Fruit fly (Drosophila melanogaster): Measurements from ENCODE around the gene kmr.

Gene kmr

DNA sequence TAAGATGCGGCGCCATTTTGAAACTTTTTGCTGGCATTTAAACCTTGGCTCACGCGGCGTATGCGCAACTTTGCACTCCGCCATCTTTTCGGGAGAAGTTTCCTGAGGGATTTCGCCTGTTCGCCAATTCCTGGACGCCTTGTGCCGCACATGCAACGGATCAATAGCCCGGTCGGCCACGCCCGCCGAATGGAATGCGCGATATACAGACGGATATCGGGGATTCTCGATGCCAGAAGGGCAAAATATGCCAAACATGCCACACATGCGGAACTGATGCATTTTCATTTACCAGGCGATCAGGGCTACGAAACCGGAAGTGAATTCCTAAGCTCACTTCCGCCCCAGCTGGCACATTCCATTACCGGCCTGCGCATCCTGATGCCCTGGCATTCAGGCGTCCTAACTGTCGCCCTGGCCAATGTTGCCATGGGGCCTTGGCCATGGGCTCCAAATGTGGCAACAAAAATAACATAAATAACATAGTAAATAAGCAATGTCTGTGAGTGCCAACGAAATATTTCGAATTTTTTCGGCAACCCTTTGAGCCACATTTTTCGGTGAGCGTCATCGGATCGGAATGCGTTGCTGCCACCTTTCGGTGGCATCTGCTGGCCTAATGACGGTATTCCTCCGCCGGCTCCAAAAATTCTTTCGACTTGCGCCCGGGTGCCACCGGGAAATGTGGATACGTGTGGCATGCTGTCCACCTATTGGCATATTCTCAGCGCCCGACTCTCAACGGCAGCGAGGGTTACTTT, 87.2 kb downstream of the kmr start (continued):
- TF ChIP-seq cato (GFP tag; optimal IDR thresholded peaks at IDR 0.05; ENCODE audit: borderline replicate concordance) (no peak), her (GFP tag; optimal IDR thresholded peaks at IDR 0.05) (no peak), lab (GFP tag; optimal IDR thresholded peaks at IDR 0.05) (peak; percentile 47), E2f2 (GFP tag; IDR thresholded peaks at IDR 0.05) (no peak), Max (GFP tag; optimal IDR thresholded peaks at IDR 0.05) (no peak), Eip74EF (GFP tag; optimal IDR thresholded peaks at IDR 0.05) (no peak), nau (GFP tag; optimal IDR thresholded peaks at IDR 0.05) (no peak), NFAT (GFP tag; IDR thresholded peaks at IDR 0.05) (no peak; the same call in 1 of the 2 replicates), insv (GFP tag; optimal IDR thresholded peaks at IDR 0.05) (peak in 1 of 2 experiments; percentile 30), CG10209 (GFP tag; optimal IDR thresholded peaks at IDR 0.05) (no peak), CG18599 (GFP tag; optimal IDR thresholded peaks at IDR 0.05) (peak; percentile 49), MTF-1 (GFP tag; optimal IDR thresholded peaks at IDR 0.05; ENCODE audit: borderline replicate concordance) (no peak), Six4 (GFP tag; optimal IDR thresholded peaks at IDR 0.05) (no peak), CG30431 (GFP tag; optimal IDR thresholded peaks at IDR 0.05) (no peak), CG17802 (tag; optimal IDR thresholded peaks at IDR 0.05) (no peak), Deaf1 (tag; optimal IDR thresholded peaks at IDR 0.05) (no peak), CG7357 (GFP tag; IDR thresholded peaks at IDR 0.05) (no peak), Pdp1 (GFP tag; optimal IDR thresholded peaks at IDR 0.05) (no peak), nmo (GFP tag; optimal IDR thresholded peaks at IDR 0.05) (peak; percentile 12), Ptx1 (GFP tag; IDR thresholded peaks at IDR 0.05) (no peak), Sox102F (GFP tag; optimal IDR thresholded peaks at IDR 0.05) (no peak), CG6854 (GFP tag; optimal IDR thresholded peaks at IDR 0.05) (no peak), grn (GFP tag; optimal IDR thresholded peaks at IDR 0.05) (no peak), lilli (GFP tag; optimal IDR thresholded peaks at IDR 0.05) (no peak), CG33557 (GFP tag; optimal IDR thresholded peaks at IDR 0.05) (no peak), ranshi (GFP tag; IDR thresholded peaks at IDR 0.05) (no peak), B-H1 (GFP tag; IDR thresholded peaks at IDR 0.05) (no peak), CG13296 (GFP tag; optimal IDR thresholded peaks at IDR 0.05) (peak; percentile 65), CG9932 (GFP tag; IDR thresholded peaks at IDR 0.05) (no peak), Asciz (GFP tag; optimal IDR thresholded peaks at IDR 0.05) (no peak), CG18764 (GFP tag; optimal IDR thresholded peaks at IDR 0.05) (no peak), toy (GFP tag; IDR thresholded peaks at IDR 0.05) (no peak), p53 (GFP tag; optimal IDR thresholded peaks at IDR 0.05) (no peak), CG31441 (GFP tag; IDR thresholded peaks at IDR 0.05) (no peak), CG7372 (GFP tag; IDR thresholded peaks at IDR 0.05) (peak; percentile 77), CG14860 (GFP tag; IDR thresholded peaks at IDR 0.05; ENCODE audit: partially characterized antibody) (no peak), CG13424 (tag; optimal IDR thresholded peaks at IDR 0.05) (no peak), CG10267 (tag; optimal IDR thresholded peaks at IDR 0.05) (no peak), CG6765 (GFP tag; optimal IDR thresholded peaks at IDR 0.05) (peak; percentile 48), Stat92E (GFP tag; optimal IDR thresholded peaks at IDR 0.05) (no peak), CG3163 (GFP tag; optimal IDR thresholded peaks at IDR 0.05) (no peak), caup (GFP tag; optimal IDR thresholded peaks at IDR 0.05; ENCODE audit: severe bottlenecking) (peak; percentile 44), tio (GFP tag; optimal IDR thresholded peaks at IDR 0.05) (no peak), lbe (GFP tag; optimal IDR thresholded peaks at IDR 0.05) (no peak), onecut (GFP tag; IDR thresholded peaks at IDR 0.05) (peak; percentile 97), CG8924 (tag; optimal IDR thresholded peaks at IDR 0.05) (no peak), vnd (GFP tag; IDR thresholded peaks at IDR 0.05; ENCODE audit: partially characterized antibody) (no peak), klu (GFP tag; IDR thresholded peaks at IDR 0.05) (no peak)
